Fruit fly (Drosophila melanogaster) whole organism, adult: ENCODE data around the gene CG6569.

Experiments
- CG11617 ChIP-seq: fragments of 200-800 bp; sonication (Bioruptor generic); optimal IDR thresholded peaks from 2 replicates; lab custom pipeline; 2017; ENCODE audit warnings: mild to moderate bottlenecking, missing biosample characterization, missing genetic modification reagents, missing genetic modification characterization
- CG12768 ChIP-seq: fragments of 200-800 bp; sonication (Bioruptor generic); optimal IDR thresholded peaks from 2 replicates; lab custom pipeline; 2017; ENCODE audit warnings: missing biosample characterization, missing genetic modification characterization, mild to moderate bottlenecking, moderate library complexity, missing genetic modification reagents
- CG14711 ChIP-seq: fragments of 200-800 bp; sonication (Bioruptor generic); optimal IDR thresholded peaks from 2 replicates; lab custom pipeline; 2018; ENCODE audit warnings: missing biosample characterization, mild to moderate bottlenecking, missing genetic modification characterization, moderate library complexity
- CG1620 ChIP-seq: fragments of 200-800 bp; sonication (Bioruptor generic); optimal IDR thresholded peaks from 2 replicates; lab custom pipeline; 2016; ENCODE audit warnings: missing biosample characterization, missing genetic modification characterization
- CG33017 ChIP-seq: fragments of 200-800 bp; sonication (Bioruptor generic); optimal IDR thresholded peaks from 2 replicates; lab custom pipeline; 2018; ENCODE audit warnings: missing biosample characterization, mild to moderate bottlenecking, missing genetic modification characterization, moderate library complexity
- CG5204 ChIP-seq: fragments of 200-800 bp; sonication (Bioruptor generic); optimal IDR thresholded peaks from 2 replicates; lab custom pipeline; 2016; ENCODE audit warnings: missing biosample characterization, missing genetic modification characterization
- CG7045 ChIP-seq: fragments of 200-800 bp; sonication (Bioruptor generic); optimal IDR thresholded peaks from 2 replicates; lab custom pipeline; 2017; ENCODE audit warnings: missing biosample characterization, mild to moderate bottlenecking, missing genetic modification characterization
- CG7101 ChIP-seq: fragments of 200-800 bp; sonication (Bioruptor generic); optimal IDR thresholded peaks from 2 replicates; lab custom pipeline; 2018; ENCODE audit warnings: missing biosample characterization, mild to moderate bottlenecking, missing genetic modification characterization, moderate library complexity
- Clk ChIP-seq: fragments of 200-800 bp; sonication (Bioruptor generic); optimal IDR thresholded peaks from 2 replicates; lab custom pipeline; 2017; ENCODE audit warnings: missing biosample characterization, missing genetic modification characterization
- Crg-1 ChIP-seq: fragments of 200-800 bp; sonication (Bioruptor generic); optimal IDR thresholded peaks from 2 replicates; lab custom pipeline; 2016; ENCODE audit warnings: missing biosample characterization, missing genetic modification characterization
- Hr96 ChIP-seq: fragments of 200-800 bp; sonication (Bioruptor generic); optimal IDR thresholded peaks from 2 replicates; lab custom pipeline; 2016; ENCODE audit warnings: missing biosample characterization, missing genetic modification characterization
- Mnt ChIP-seq: fragments of 200-800 bp; sonication (Bioruptor generic); optimal IDR thresholded peaks from 2 replicates; lab custom pipeline; 2016; ENCODE audit warnings: missing biosample characterization, mild to moderate bottlenecking, missing genetic modification characterization
- bab1 ChIP-seq: fragments of 200-800 bp; sonication (Bioruptor generic); optimal IDR thresholded peaks from 3 replicates; lab custom pipeline; 2019; ENCODE audit warnings: missing biosample characterization, mild to moderate bottlenecking, missing genetic modification characterization, moderate library complexity
- cic ChIP-seq: fragments of 200-800 bp; sonication (Bioruptor generic); optimal IDR thresholded peaks from 2 replicates; lab custom pipeline; 2017; ENCODE audit warnings: missing biosample characterization, mild to moderate bottlenecking, missing genetic modification characterization, moderate library complexity
- cnc ChIP-seq, 2 experiments: fragments of >200 bp; optimal IDR thresholded peaks; 2 replicates each; lab custom pipeline; 2017
- kay ChIP-seq: fragments of 200-800 bp; sonication (Bioruptor generic); peaks from one replicate; lab custom pipeline; 2016; ENCODE audit warnings: missing biosample characterization, missing genetic modification characterization, borderline replicate concordance
- ovo ChIP-seq: fragments of 200-800 bp; sonication (Bioruptor generic); optimal IDR thresholded peaks from 2 replicates; lab custom pipeline; 2016; ENCODE audit warnings: missing biosample characterization, missing genetic modification characterization
- pad ChIP-seq: fragments of 200-800 bp; sonication (Bioruptor generic); optimal IDR thresholded peaks from 3 replicates; lab custom pipeline; 2017; ENCODE audit warnings: missing biosample characterization, missing genetic modification characterization, mild to moderate bottlenecking, moderate library complexity, missing genetic modification reagents
- tj ChIP-seq: fragments of 200-800 bp; sonication (Bioruptor generic); optimal IDR thresholded peaks from 3 replicates; lab custom pipeline; 2017; ENCODE audit warnings: missing biosample characterization, mild to moderate bottlenecking, missing genetic modification characterization, moderate library complexity
- toe ChIP-seq: fragments of 200-800 bp; sonication (Bioruptor generic); optimal IDR thresholded peaks from 2 replicates; lab custom pipeline; 2016; ENCODE audit warnings: missing biosample characterization, missing genetic modification characterization

Gene CG6569

DNA sequence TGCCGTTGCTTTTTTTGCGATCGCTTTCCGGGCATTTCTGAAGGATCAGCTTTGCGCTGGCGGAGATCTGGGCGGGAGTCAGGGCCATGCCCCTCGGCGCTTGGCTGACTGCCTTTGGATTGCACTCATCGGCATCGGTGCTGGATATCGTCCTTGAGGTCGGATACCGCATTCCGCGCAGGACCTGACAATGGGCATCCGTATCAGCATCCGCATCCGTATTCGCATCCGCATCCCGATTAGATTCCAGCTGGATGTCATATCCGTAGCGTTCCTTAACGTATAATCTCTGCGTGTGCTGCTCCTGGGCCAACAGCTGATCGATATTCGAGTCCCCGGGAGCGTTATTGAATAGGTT, 12.3 kb downstream of the CG6569 start:
- TF ChIP-seq pad (GFP tag; lab: Kevin White, UChicago): no peak
- TF ChIP-seq CG7101 (tag; lab: Kevin White, UChicago): no peak
- no peak for TF ChIP-seq cnc (optimal IDR thresholded peaks at IDR 0.05; lab: Kevin White, UChicago)
- no peak for TF ChIP-seq Clk
- no peak for TF ChIP-seq bab1 (GFP tag; lab: Kevin White, UChicago)
- no peak for TF ChIP-seq CG12768
- TF ChIP-seq CG14711 (tag; lab: Kevin White, UChicago): no peak

DNA sequence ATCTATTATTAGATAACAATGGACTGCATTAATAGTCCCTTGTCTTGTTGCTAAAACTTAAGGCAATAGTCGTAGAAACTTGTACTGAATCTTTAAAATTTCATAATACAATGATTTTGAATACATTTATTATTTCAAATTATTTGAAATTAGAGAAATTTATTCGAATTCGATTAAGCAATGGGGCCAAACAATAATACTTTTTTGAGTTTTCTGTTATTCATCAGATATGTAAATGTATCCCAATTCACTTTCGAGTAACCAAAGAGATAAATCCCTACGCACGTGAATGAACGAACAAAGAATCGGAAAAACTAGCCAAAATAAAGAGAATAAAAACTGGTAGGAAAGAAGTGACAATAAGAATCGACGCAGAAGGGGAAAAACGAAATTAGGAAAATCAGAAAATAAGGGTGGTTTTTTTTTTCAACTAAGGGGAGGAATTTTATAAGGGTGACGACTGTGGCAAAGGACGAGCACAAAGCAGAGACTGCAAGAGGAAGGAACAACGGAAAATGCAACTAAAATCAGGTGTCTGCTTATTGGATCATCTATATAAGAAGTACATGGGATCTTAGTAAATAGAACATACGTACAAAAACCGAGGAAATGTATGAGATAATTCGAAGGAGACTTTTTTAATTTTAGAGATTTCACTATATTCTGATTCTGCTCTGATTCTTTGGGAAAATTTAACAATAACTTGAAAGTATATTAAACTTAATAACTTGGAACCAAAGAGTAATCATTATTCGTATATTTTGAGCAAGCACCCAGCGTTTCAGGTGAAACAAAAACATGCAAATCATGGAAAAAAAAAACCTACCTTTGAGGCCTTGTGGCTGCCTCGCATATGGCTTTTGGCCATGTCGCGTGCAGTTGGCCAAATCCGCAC, 12.9 kb downstream of the CG6569 start:
- TF ChIP-seq CG7045 (no peak), cnc (optimal IDR thresholded peaks at IDR 0.05; lab: Kevin White, UChicago) (no peak), Crg-1 (GFP tag; lab: Kevin White, UChicago) (no peak), CG11617 (GFP tag; lab: Kevin White, UChicago) (no peak), CG14711 (tag; lab: Kevin White, UChicago) (no peak), kay (GFP tag; lab: Kevin White, UChicago) (peak; percentile 79), Mnt (no peak), Hr96 (no peak)

DNA sequence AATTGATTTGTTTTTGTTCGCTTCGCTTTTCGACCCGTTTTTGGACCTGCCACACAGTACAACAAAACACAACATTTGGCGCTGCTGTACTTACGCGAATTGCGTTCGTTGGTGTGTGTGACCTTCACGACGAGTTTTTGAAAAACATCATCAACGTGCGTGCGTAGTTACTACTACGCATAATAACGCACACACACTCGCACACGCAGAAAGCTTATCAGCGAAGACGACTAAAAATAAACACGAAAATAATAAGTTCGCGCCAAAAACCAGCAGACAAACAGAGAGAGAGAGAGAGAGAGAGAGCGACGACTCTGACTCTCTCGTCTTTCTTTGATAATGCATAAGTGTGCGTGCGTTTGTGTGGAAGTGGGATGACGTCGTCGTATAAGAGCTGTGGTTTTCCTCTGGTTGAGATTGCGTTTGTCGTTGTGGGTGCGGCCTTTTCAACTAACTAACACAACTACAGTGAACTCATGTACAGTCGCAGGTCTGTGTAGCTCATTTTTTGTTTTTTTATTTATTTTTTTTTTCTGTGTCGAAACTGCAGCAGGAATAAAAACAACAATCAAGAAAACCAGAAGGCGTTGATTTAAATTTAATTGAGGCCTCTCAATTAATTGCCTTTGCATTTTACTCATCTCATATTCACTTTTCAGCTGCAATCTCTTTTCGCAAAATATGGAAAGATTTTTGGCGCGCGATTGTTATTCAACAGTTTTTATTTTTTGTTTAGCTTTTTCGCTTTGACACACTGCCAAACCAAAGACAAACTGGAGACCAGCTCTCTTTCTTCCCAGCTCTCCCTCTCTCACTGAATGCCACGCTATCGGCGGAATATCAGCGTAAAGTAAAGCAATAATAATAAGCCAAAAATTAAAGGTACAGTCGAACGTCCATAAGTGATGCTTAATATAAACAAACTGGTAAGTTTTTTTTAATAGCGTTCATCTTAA, 13.8 kb downstream of the CG6569 start:
- TF ChIP-seq pad (GFP tag; lab: Kevin White, UChicago) (no peak), Clk (peak; percentile 7), CG1620 (GFP tag; lab: Kevin White, UChicago) (no peak), CG11617 (GFP tag; lab: Kevin White, UChicago) (peak; percentile 31), CG12768 (peak; percentile 90), bab1 (GFP tag; lab: Kevin White, UChicago) (no peak), Hr96 (no peak), tj (GFP tag; lab: Kevin White, UChicago) (peak; percentile 55), kay (GFP tag; lab: Kevin White, UChicago) (peak; percentile 58), Crg-1 (GFP tag; lab: Kevin White, UChicago) (no peak), CG7045 (peak; percentile 49), cnc (optimal IDR thresholded peaks at IDR 0.05; lab: Kevin White, UChicago) (no peak), CG14711 (tag; lab: Kevin White, UChicago) (peak; percentile 9), cic (peak; percentile 83), ovo (peak; percentile 39), CG7101 (tag; lab: Kevin White, UChicago) (peak; percentile 17), CG33017 (peak; percentile 53), toe (GFP tag; lab: Kevin White, UChicago) (peak; percentile 16), CG5204 (GFP tag; lab: Kevin White, UChicago) (no peak), Mnt (peak; percentile 35)

DNA sequence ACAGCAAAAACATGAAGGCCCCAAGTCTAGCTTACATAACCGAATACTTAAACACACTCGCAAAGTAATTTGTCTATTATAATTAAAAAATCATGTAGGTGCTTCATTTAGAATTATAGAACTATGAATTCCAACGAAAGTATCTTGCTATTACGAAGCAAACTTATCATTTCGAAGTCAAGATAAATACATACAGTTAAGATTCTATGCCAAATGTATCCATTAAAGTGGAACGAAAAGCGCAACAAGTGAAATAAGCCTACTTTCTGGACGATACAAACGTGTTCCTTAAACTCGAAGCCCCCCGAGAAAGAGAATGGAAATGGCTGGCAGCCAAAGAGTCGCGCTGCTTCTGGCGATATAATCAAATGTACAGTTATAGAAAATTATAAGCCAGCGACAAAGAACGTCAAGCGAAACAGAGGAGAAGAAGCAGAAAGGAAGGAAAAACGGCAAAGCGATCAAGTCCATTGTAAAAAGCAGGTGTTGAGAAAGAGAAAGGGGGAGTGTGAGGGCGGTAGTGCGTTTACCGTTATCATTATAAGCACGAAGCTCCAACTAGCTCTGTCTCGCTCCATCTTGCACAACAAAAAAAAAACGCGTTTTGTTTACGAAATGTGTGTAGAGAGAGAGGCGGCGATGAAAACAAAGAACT, 15.0 kb downstream of the CG6569 start:
- TF ChIP-seq CG5204 (GFP tag; lab: Kevin White, UChicago): no peak
- TF ChIP-seq tj (GFP tag; lab: Kevin White, UChicago): no peak
- TF ChIP-seq CG14711 (tag; lab: Kevin White, UChicago): peak; percentile 41
- no peak for TF ChIP-seq CG1620 (GFP tag; lab: Kevin White, UChicago)
- no peak for TF ChIP-seq Mnt
- TF ChIP-seq ovo: peak; percentile 88
- TF ChIP-seq CG7045: no peak
- TF ChIP-seq pad (GFP tag; lab: Kevin White, UChicago): peak; percentile 71
- TF ChIP-seq Crg-1 (GFP tag; lab: Kevin White, UChicago): no peak
- TF ChIP-seq CG7101 (tag; lab: Kevin White, UChicago): peak; percentile 13
- TF ChIP-seq bab1 (GFP tag; lab: Kevin White, UChicago): peak; percentile 41

DNA sequence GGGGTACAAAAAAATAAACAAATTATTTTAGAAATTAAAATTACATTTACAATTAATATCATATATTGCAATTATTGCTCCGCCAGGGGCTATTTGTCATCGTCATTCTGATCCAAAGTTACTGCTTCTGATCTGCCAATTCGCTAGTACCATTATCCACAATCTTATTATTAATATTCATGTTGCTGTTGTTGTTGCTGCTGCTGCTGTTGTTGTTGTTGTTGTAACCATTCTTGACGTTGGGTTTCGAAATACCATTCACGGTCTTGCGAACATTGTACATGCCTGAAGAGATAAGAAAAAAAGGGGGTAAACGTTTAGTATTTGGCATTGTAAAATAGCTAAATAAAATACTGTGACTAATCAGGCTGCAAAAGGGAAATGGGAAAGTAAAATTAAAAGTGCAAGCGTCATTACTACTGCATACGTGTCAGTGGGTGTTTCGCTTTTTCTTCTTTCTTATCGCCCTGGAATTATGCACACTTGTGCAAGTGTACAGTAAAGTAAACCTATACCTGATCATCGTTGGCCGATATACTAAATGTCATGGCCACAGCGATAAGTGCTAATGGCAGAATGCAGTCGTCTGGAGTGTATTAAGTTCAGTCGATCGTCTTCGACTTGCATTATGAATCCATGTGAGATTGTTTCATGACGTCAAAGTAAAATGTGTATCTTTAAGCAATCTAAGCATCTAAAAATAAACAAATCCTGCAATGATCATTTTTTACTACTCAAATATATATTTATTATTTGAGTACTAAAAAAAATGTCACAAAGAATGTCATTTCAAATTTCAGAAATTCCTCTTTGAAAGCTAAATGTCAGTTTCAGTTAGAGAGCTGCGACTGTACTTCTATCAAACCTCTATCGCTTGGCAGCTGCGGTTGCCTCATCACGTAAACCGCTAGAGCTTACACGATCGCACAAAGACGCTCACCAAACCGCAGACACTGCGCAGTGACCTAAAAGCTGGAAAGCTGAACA, 15.8 kb downstream of the CG6569 start:
- TF ChIP-seq Crg-1 (GFP tag; lab: Kevin White, UChicago): no peak
- no peak for TF ChIP-seq Clk
- no peak for TF ChIP-seq ovo
- TF ChIP-seq CG12768: peak; percentile 28
- peak; percentile 32 for TF ChIP-seq CG5204 (GFP tag; lab: Kevin White, UChicago)
- peak; percentile 3 for TF ChIP-seq Mnt
- TF ChIP-seq CG7101 (tag; lab: Kevin White, UChicago): no peak
- no peak for TF ChIP-seq CG14711 (tag; lab: Kevin White, UChicago)
- TF ChIP-seq CG11617 (GFP tag; lab: Kevin White, UChicago): no peak
- peak; percentile 69 for TF ChIP-seq tj (GFP tag; lab: Kevin White, UChicago)
- peak; percentile 69 for TF ChIP-seq cic
- TF ChIP-seq CG1620 (GFP tag; lab: Kevin White, UChicago): no peak
- TF ChIP-seq Hr96: peak; percentile 6
- TF ChIP-seq kay (GFP tag; lab: Kevin White, UChicago): peak; percentile 86
- TF ChIP-seq toe (GFP tag; lab: Kevin White, UChicago): peak; percentile 7
- peak; percentile 27 for TF ChIP-seq bab1 (GFP tag; lab: Kevin White, UChicago)
- peak; percentile 32 for TF ChIP-seq CG33017
- no peak for TF ChIP-seq pad (GFP tag; lab: Kevin White, UChicago)
- no peak for TF ChIP-seq CG7045
- TF ChIP-seq cnc (optimal IDR thresholded peaks at IDR 0.05; lab: Kevin White, UChicago): no peak
